Fruit fly (Drosophila melanogaster) whole organism: ENCODE data around the gene Rip11.

Experiments
- CG8478 ChIP-seq: fragments of >200 bp; optimal IDR thresholded peaks from 2 replicates; lab custom pipeline; 2018; ENCODE audit warnings: inconsistent platforms
- Dll ChIP-seq: fragments of >200 bp; optimal IDR thresholded peaks from 2 replicates; lab custom pipeline; 2017
- EcR ChIP-seq, 2 experiments: fragments of >200 bp; optimal IDR thresholded peaks; 2 replicates each; lab custom pipeline; 2017; ENCODE audit warnings: missing biosample characterization in 2 of 2, missing genetic modification characterization in 2 of 2, missing genetic modification reagents in 2 of 2
- pan ChIP-seq: fragments of >200 bp; optimal IDR thresholded peaks from 2 replicates; lab custom pipeline; 2017
- usp ChIP-seq: fragments of >200 bp; optimal IDR thresholded peaks from 2 replicates; lab custom pipeline; 2017; ENCODE audit warnings: missing biosample characterization, missing genetic modification characterization, mixed read lengths

- TF ChIP-seq Dll, result no peak
- TF ChIP-seq CG8478 (lab: Kevin White, UChicago), result no peak
- no peak for TF ChIP-seq EcR (GFP tag; optimal IDR thresholded peaks at IDR 0.05; lab: Kevin White, UChicago)
- no peak for TF ChIP-seq pan (lab: Kevin White, UChicago)
- TF ChIP-seq usp (GFP tag; lab: Kevin White, UChicago), result no peak
Measured at dm6 chrX:18675702-18676101, 28.3 kb upstream of the Rip11 start.
